Fruit fly (Drosophila melanogaster) whole organism, pupa: ENCODE measurements around the gene HP6.

ENCODE experiments used
- CG10348 ChIP-seq: fragments of 200-800 bp; sonication (Bioruptor generic); IDR thresholded peaks from 2 replicates; pipeline ENCODE4 v1.3.6; 2022; ENCODE audit warnings: missing biosample characterization, missing genetic modification characterization
- CG13204 ChIP-seq: fragments of 200-800 bp; sonication (Bioruptor generic); optimal IDR thresholded peaks from 2 replicates; lab custom pipeline; 2018; ENCODE audit warnings: missing biosample characterization, mild to moderate bottlenecking, missing genetic modification characterization, moderate library complexity
- CG32121 ChIP-seq: fragments of 200-800 bp; sonication (Bioruptor generic); IDR thresholded peaks from 2 replicates; pipeline ENCODE4 v1.3.6; 2022; ENCODE audit warnings: missing biosample characterization, missing genetic modification characterization
- CG34367 ChIP-seq: fragments of 200-800 bp; sonication (Bioruptor generic); optimal IDR thresholded peaks from 2 replicates; lab custom pipeline; 2018; ENCODE audit warnings: missing biosample characterization, mild to moderate bottlenecking, missing genetic modification characterization
- CG8159 ChIP-seq: fragments of 200-800 bp; sonication (Bioruptor generic); optimal IDR thresholded peaks from 3 replicates; lab custom pipeline; 2018; ENCODE audit warnings: missing biosample characterization, mild to moderate bottlenecking, missing genetic modification characterization, moderate library complexity
- CG8301 ChIP-seq: fragments of 200-800 bp; sonication (Bioruptor generic); optimal IDR thresholded peaks from 2 replicates; lab custom pipeline; 2018; ENCODE audit warnings: missing biosample characterization, mild to moderate bottlenecking, missing genetic modification characterization
- CG9948 ChIP-seq: fragments of 200-800 bp; sonication (Bioruptor generic); optimal IDR thresholded peaks from 2 replicates; lab custom pipeline; 2018; ENCODE audit warnings: missing biosample characterization, mild to moderate bottlenecking, missing genetic modification characterization, moderate library complexity
- D1 ChIP-seq: fragments of 200-800 bp; sonication (Bioruptor generic); optimal IDR thresholded peaks from 2 replicates; lab custom pipeline; 2018; ENCODE audit warnings: missing biosample characterization, mild to moderate bottlenecking, missing genetic modification characterization, moderate library complexity
- EcR ChIP-seq: fragments of 200-800 bp; sonication (Bioruptor generic); optimal IDR thresholded peaks from 3 replicates; lab custom pipeline; 2019; ENCODE audit warnings: missing biosample characterization, missing genetic modification characterization, mild to moderate bottlenecking, moderate library complexity, missing genetic modification reagents
- Pif1A ChIP-seq: fragments of 200-800 bp; sonication (Bioruptor generic); optimal IDR thresholded peaks from 3 replicates; lab custom pipeline; 2016; ENCODE audit warnings: missing biosample characterization, missing genetic modification characterization
- Pif1B ChIP-seq: fragments of 200-800 bp; sonication (Bioruptor generic); optimal IDR thresholded peaks from 3 replicates; lab custom pipeline; 2016; ENCODE audit warnings: missing biosample characterization, missing genetic modification characterization
- Snoo ChIP-seq: fragments of 200-800 bp; sonication (Bioruptor generic); optimal IDR thresholded peaks from 3 replicates; lab custom pipeline; 2017; ENCODE audit warnings: missing biosample characterization, mild to moderate bottlenecking, missing genetic modification characterization, inconsistent platforms
- fd96Ca ChIP-seq: fragments of 200-800 bp; sonication (Bioruptor generic); IDR thresholded peaks from 3 replicates; pipeline ENCODE4 v1.3.6; 2022; ENCODE audit warnings: missing biosample characterization, missing genetic modification characterization

dm6 chr2L:4614140-4614642, 36.2 kb upstream of the HP6 start, which contains the start of gene dpy:
- TF ChIP-seq CG8159 (tag; lab: Kevin White, UChicago), result no peak
- no peak for TF ChIP-seq CG34367
- no peak for TF ChIP-seq Pif1A (GFP tag; lab: Kevin White, UChicago)
- TF ChIP-seq CG9948, result no peak
- no peak for TF ChIP-seq Snoo (tag; lab: Kevin White, UChicago)
- no peak for TF ChIP-seq fd96Ca (GFP tag; lab: Robert Waterston, UW)
- 0 out of 2 replicates have a peak, but pooled peaks have one; percentile 9 for TF ChIP-seq CG32121 (GFP tag; lab: Robert Waterston, UW)
- TF ChIP-seq EcR (GFP tag; lab: Kevin White, UChicago), result peak; percentile 81
- no peak for TF ChIP-seq CG8301 (tag; lab: Kevin White, UChicago)
- TF ChIP-seq CG13204 (GFP tag; lab: Kevin White, UChicago), result peak; percentile 5
- no peak for TF ChIP-seq CG10348 (GFP tag; lab: Robert Waterston, UW)
- no peak for TF ChIP-seq Pif1B (GFP tag; lab: Kevin White, UChicago)
- no peak for TF ChIP-seq D1 (tag; lab: Kevin White, UChicago)
